Worm (Caenorhabditis elegans): Measurements from ENCODE around the gene acl-3.

The acl-3 gene

DNA sequence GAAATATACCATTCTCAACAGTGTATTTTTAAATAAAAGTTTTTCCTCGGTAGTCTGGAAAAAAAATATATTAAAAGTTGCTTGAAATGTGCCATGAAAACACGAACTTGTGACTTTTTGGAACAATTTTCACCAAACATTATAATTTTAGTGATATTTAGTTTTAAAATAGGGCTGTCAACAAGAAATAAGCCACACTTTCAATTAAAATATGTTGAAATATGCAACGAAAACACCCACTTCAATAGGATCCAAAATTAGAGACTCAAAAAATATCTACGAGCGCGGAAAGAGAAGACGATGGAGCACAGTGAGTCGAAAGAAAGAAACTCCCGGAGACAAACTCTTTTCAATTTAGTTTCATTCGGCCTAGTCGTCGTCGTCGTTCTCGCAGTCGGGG, 41.7 kb upstream of the acl-3 start, which contains the start of gene ZK792.12:
ZK792.12 (plus strand) TSS at position 301 of the 400 bp plus-strand sequence.
- no peak for TF ChIP-seq mdt-29 (GFP tag; IDR thresholded peaks at IDR 0.05)

DNA sequence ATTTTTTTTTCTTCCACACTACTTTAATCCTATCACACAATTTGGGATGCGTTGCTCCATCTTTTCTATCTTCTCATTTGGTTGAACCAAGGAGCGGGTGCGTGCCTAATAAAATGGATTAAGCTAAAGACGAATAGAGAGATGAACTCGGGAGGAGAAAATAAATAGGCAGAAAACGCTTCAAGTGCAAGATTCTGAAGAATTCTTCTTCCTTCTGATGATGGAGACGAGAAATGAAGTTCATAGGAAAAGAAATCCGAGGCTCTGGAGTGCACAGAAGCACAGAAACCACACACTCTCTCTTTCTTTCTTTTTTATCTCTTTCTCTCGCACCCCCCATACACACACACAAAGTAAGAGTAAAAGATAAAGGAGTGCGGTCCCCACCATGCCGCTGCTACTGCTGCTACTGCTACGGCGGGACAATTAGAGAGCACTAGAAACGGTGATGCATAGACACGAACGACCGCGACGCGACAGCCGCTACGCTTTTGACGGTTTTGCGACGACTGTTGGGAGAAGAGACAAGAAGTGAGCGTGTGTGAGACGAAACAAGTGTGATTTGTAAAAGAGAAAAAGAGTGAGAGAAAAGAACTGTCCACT, 40.3 kb upstream of the acl-3 start:
- TF ChIP-seq cey-2 (tag; optimal IDR thresholded peaks at IDR 0.05; ENCODE audit: borderline replicate concordance, insufficient read depth) (peak; percentile 39), Y5F2A.4 (GFP tag; optimal IDR thresholded peaks at IDR 0.05) (no peak), hif-1 (tag; optimal IDR thresholded peaks at IDR 0.05) (peak in 1 of 2 experiments; percentile 64), D1046.2 (GFP tag; IDR thresholded peaks at IDR 0.05) (no peak), ctbp-1 (GFP tag; IDR thresholded peaks at IDR 0.05) (0 out of 2 replicates have a peak, but pooled peaks have one; percentile 56), hmg-1.1 (GFP tag; IDR thresholded peaks at IDR 0.05) (peak; percentile 85), hlh-11 (tag; optimal IDR thresholded peaks at IDR 0.05) (peak; percentile 98), nhr-237 (tag; optimal IDR thresholded peaks at IDR 0.05) (no peak), R02D3.7 (tag; optimal IDR thresholded peaks at IDR 0.05) (no peak), Y75B8A.6 (GFP tag; IDR thresholded peaks at IDR 0.05) (no peak), spr-1 (tag; optimal IDR thresholded peaks at IDR 0.05) (peak; percentile 42), nhr-102 (tag; optimal IDR thresholded peaks at IDR 0.05) (peak; percentile 61), gei-8 (GFP tag; optimal IDR thresholded peaks at IDR 0.05) (no peak), hlh-30 (tag; optimal IDR thresholded peaks at IDR 0.05; ENCODE audit: insufficient read depth) (peak; percentile 81), Y105C5A.15 (GFP tag; IDR thresholded peaks at IDR 0.05) (no peak), daf-16 (GFP tag; optimal IDR thresholded peaks at IDR 0.05) (peak in 1 of 2 experiments; percentile 14), daf-16 (tag; optimal IDR thresholded peaks at IDR 0.05) (peak; percentile 68), lim-7 (GFP tag; IDR thresholded peaks at IDR 0.05) (0 out of 2 replicates have a peak, but pooled peaks have one; percentile 44), saeg-2 (GFP tag; IDR thresholded peaks at IDR 0.05) (no peak), Y48G9A.11 (GFP tag; IDR thresholded peaks at IDR 0.05) (no peak), ZK546.5 (tag; optimal IDR thresholded peaks at IDR 0.05) (no peak), lir-3 (tag; optimal IDR thresholded peaks at IDR 0.05) (no peak), mdt-29 (GFP tag; IDR thresholded peaks at IDR 0.05) (no peak), F10B5.3 (tag; optimal IDR thresholded peaks at IDR 0.05) (no peak), T20F7.1 (GFP tag; optimal IDR thresholded peaks at IDR 0.05) (peak; percentile 62), ceh-32 (tag; optimal IDR thresholded peaks at IDR 0.05; ENCODE audit: poor library complexity) (no peak), pqm-1 (tag; optimal IDR thresholded peaks at IDR 0.05) (peak; percentile 74), lsy-2 (tag; optimal IDR thresholded peaks at IDR 0.05) (peak; percentile 32 to 58), T26A8.4 (GFP tag; IDR thresholded peaks at IDR 0.05) (no peak), zag-1 (tag; optimal IDR thresholded peaks at IDR 0.05) (no peak), madf-9 (GFP tag; conservative IDR thresholded peaks at IDR 0.05) (peak; percentile 39; the same call in 1 of the 2 replicates), zfp-2 (tag; optimal IDR thresholded peaks at IDR 0.05) (no peak), lin-29 (GFP tag; IDR thresholded peaks at IDR 0.05) (no peak), ztf-11 (tag; optimal IDR thresholded peaks at IDR 0.05) (no peak), fkh-10 (GFP tag; optimal IDR thresholded peaks at IDR 0.05) (peak; percentile 69), ceh-82 (tag; optimal IDR thresholded peaks at IDR 0.05) (no peak), tra-1 (GFP tag; IDR thresholded peaks at IDR 0.05) (peak; percentile 62; the same call in 1 of the 2 replicates), mxl-3 (GFP tag; optimal IDR thresholded peaks at IDR 0.05) (peak; percentile 98), snpc-4 (tag; optimal IDR thresholded peaks at IDR 0.05) (no peak), mxl-2 (GFP tag; conservative IDR thresholded peaks at IDR 0.05) (no peak), nhr-76 (tag; optimal IDR thresholded peaks at IDR 0.05) (no peak), daf-8 (GFP tag; IDR thresholded peaks at IDR 0.05) (no peak), madf-5 (GFP tag; IDR thresholded peaks at IDR 0.05) (no peak), set-16 (GFP tag; IDR thresholded peaks at IDR 0.05) (peak; percentile 65), mep-1 (tag; optimal IDR thresholded peaks at IDR 0.05) (peak; percentile 87), ceh-44 (GFP tag; IDR thresholded peaks at IDR 0.05) (no peak), php-3 (GFP tag; IDR thresholded peaks at IDR 0.05) (no peak), nhr-77 (tag; optimal IDR thresholded peaks at IDR 0.05) (peak; percentile 90)

Measured in whole organism, L4 larva.